Fruit fly (Drosophila melanogaster): Measurements from ENCODE around the gene Cyp9f3.

Gene Cyp9f3

dm6 chr3R:12406235-12407196 lies 7.8 kb upstream of the Cyp9f3 start, which contains the start of gene CG5167 (continued):
- TF ChIP-seq sima (GFP tag; optimal IDR thresholded peaks at IDR 0.05) (no peak), CG18764 (GFP tag; optimal IDR thresholded peaks at IDR 0.05) (no peak), CG17568 (GFP tag; optimal IDR thresholded peaks at IDR 0.05) (no peak), CG15514 (GFP tag; optimal IDR thresholded peaks at IDR 0.05) (peak; percentile 51), btn (GFP tag; optimal IDR thresholded peaks at IDR 0.05) (no peak), unc-4 (GFP tag; IDR thresholded peaks at IDR 0.05; ENCODE audit: partially characterized antibody) (peak; percentile 39; the same call in 1 of the 2 replicates), trem (tag; optimal IDR thresholded peaks at IDR 0.05) (peak; percentile 58), CkIIα-i1 (GFP tag; IDR thresholded peaks at IDR 0.05) (no peak), nau (GFP tag; optimal IDR thresholded peaks at IDR 0.05) (no peak), Hmr (GFP tag; optimal IDR thresholded peaks at IDR 0.05) (peak; percentile 35), CG12942 (GFP tag; optimal IDR thresholded peaks at IDR 0.05) (peak; percentile 18), NfI (GFP tag; optimal IDR thresholded peaks at IDR 0.05) (no peak), ttk (GFP tag; IDR thresholded peaks at IDR 0.05) (no peak), CG12659 (GFP tag; optimal IDR thresholded peaks at IDR 0.05) (peak; percentile 20), abd-A (tag; optimal IDR thresholded peaks at IDR 0.05) (no peak), Trl (optimal IDR thresholded peaks at IDR 0.05) (no peak), Trl (GFP tag; optimal IDR thresholded peaks at IDR 0.05) (no peak)

dm6 chr3R:12405928-12406234 lies 7.2 kb upstream of the Cyp9f3 start, which contains the start of gene Cyp9f2:
TSS of gene Cyp9f2 (minus strand) at chr3R:12406028.
- TF ChIP-seq unpg (GFP tag; optimal IDR thresholded peaks at IDR 0.05): no peak
- TF ChIP-seq Meics (GFP tag; optimal IDR thresholded peaks at IDR 0.05): no peak
- no peak for TF ChIP-seq CG12769 (tag; optimal IDR thresholded peaks at IDR 0.05)
- 0 out of 2 replicates have a peak, but pooled peaks have one; percentile 8 for TF ChIP-seq bbx (GFP tag; IDR thresholded peaks at IDR 0.05; ENCODE audit: partially characterized antibody)

- no peak for TF ChIP-seq CG7786 (GFP tag; optimal IDR thresholded peaks at IDR 0.05)
- TF ChIP-seq Atf-2 (GFP tag; optimal IDR thresholded peaks at IDR 0.05): no peak
- peak; percentile 91 for TF ChIP-seq mirr (GFP tag; optimal IDR thresholded peaks at IDR 0.05)
- TF ChIP-seq gcm2 (GFP tag; optimal IDR thresholded peaks at IDR 0.05): no peak
- peak; percentile 92 for TF ChIP-seq exex (tag; optimal IDR thresholded peaks at IDR 0.05)
- no peak for TF ChIP-seq CG3995 (GFP tag; optimal IDR thresholded peaks at IDR 0.05)
- no peak for TF ChIP-seq CG30403 (GFP tag; optimal IDR thresholded peaks at IDR 0.05)
- no peak for TF ChIP-seq CG14014 (GFP tag; IDR thresholded peaks at IDR 0.05)
- TF ChIP-seq CG10321 (GFP tag; IDR thresholded peaks at IDR 0.05): no peak
- no peak for TF ChIP-seq CG9215 (GFP tag; IDR thresholded peaks at IDR 0.05)
- TF ChIP-seq NfI (GFP tag; optimal IDR thresholded peaks at IDR 0.05): no peak
- peak; percentile 54 for TF ChIP-seq CG34376 (GFP tag; optimal IDR thresholded peaks at IDR 0.05)
- peak; percentile 3 for TF ChIP-seq D19A (tag; optimal IDR thresholded peaks at IDR 0.05)
- TF ChIP-seq slbo (GFP tag; IDR thresholded peaks at IDR 0.05): no peak
- no peak for TF ChIP-seq z (GFP tag; IDR thresholded peaks at IDR 0.05)
- peak; percentile 2 for TF ChIP-seq salm (tag; optimal IDR thresholded peaks at IDR 0.05)
- peak; percentile 49 for TF ChIP-seq sens (GFP tag)
- TF ChIP-seq slp2 (GFP tag; optimal IDR thresholded peaks at IDR 0.05): no peak
- TF ChIP-seq Vsx1 (GFP tag; optimal IDR thresholded peaks at IDR 0.05): peak; percentile 48
- no peak for TF ChIP-seq HmgD (GFP tag; optimal IDR thresholded peaks at IDR 0.05)
- TF ChIP-seq YL-1 (GFP tag; optimal IDR thresholded peaks at IDR 0.05): no peak
- no peak for TF ChIP-seq CG7357 (GFP tag; IDR thresholded peaks at IDR 0.05)
- TF ChIP-seq dmrt11E (tag; optimal IDR thresholded peaks at IDR 0.05): no peak
- TF ChIP-seq Hr78 (GFP tag; optimal IDR thresholded peaks at IDR 0.05): no peak
- TF ChIP-seq CG7271 (tag; optimal IDR thresholded peaks at IDR 0.05): no peak
- no peak for TF ChIP-seq CG7372 (GFP tag; IDR thresholded peaks at IDR 0.05)
- no peak for TF ChIP-seq Med (GFP tag)
Measured at dm6 chr3R:12405134-12405533, 6.4 kb upstream of the Cyp9f3 start.

Data from whole organism, embryonic.